Worm (Caenorhabditis elegans): ENCODE results near the gene T22D1.18.

DNA sequence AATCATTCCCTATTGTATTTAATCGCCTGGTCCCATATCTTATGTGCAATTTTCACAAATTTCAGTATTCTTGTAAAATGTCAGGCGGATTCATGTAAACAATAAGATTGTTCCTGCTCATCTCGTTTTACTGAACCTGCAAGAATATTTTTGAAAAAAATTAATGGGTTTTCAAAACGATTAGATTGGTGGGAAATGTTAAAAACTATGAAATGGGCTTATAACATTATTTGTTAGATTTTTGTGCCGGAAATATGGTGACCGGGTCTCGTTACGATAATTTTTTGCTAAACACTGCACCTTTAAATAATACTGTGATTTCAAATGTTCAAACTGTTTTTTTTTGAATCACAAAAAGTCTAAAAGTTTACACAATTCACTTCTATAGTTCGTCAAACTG lies 14.5 kb downstream of the T22D1.18 start:
- TF ChIP-seq ztf-11 (tag; optimal IDR thresholded peaks at IDR 0.05) (no peak), fkh-2 (tag; optimal IDR thresholded peaks at IDR 0.05) (no peak)
